Worm (Caenorhabditis elegans) whole organism, L1 larva: ENCODE measurements around the gene spl-3.

ENCODE experiments used
- C04F5.9 ChIP-seq: sonication (generic microtip); optimal IDR thresholded peaks from 2 replicates; lab custom pipeline; 2016; ENCODE audit warnings: missing genetic modification characterization, missing compliant biosample characterization
- C16A3.4 ChIP-seq: fragments of 150-350 bp; optimal IDR thresholded peaks from 2 replicates; lab custom pipeline; 2014; ENCODE audit warnings: missing biosample characterization, missing genetic modification characterization
- C34B4.2 ChIP-seq: sonication (generic microtip); optimal IDR thresholded peaks from 2 replicates; lab custom pipeline; 2017; ENCODE audit warnings: mild to moderate bottlenecking, missing genetic modification characterization, missing compliant biosample characterization
- F16B12.6 ChIP-seq: fragments of 150-350 bp; optimal IDR thresholded peaks from 2 replicates; lab custom pipeline; 2014; ENCODE audit warnings: missing biosample characterization, missing genetic modification characterization
- aha-1 ChIP-seq: fragments of 150-350 bp; optimal IDR thresholded peaks from 2 replicates; lab custom pipeline; 2014; ENCODE audit warnings: missing biosample characterization, missing genetic modification characterization
- aly-2 ChIP-seq: fragments of 150-350 bp; optimal IDR thresholded peaks from 2 replicates; lab custom pipeline; 2014; ENCODE audit warnings: missing biosample characterization, missing genetic modification characterization
- ama-1 ChIP-seq: fragments of 150-350 bp; optimal IDR thresholded peaks from 2 replicates; lab custom pipeline; 2014
- blmp-1 ChIP-seq: fragments of 150-350 bp; optimal IDR thresholded peaks from 2 replicates; lab custom pipeline; 2014; ENCODE audit warnings: missing biosample characterization, missing genetic modification characterization
- ceh-63 ChIP-seq: fragments of 200-800 bp; sonication (Bioruptor generic); optimal IDR thresholded peaks from 2 replicates; lab custom pipeline; 2018; ENCODE audit warnings: mild to moderate bottlenecking, missing genetic modification characterization, missing compliant biosample characterization
- ceh-8 ChIP-seq: fragments of 200-800 bp; sonication (Bioruptor generic); optimal IDR thresholded peaks from 2 replicates; lab custom pipeline; 2018; ENCODE audit warnings: mild to moderate bottlenecking, missing genetic modification characterization, moderate library complexity, missing compliant biosample characterization
- ceh-82 ChIP-seq, 3 experiments: fragments of 150-350 bp in 1 of 3; sonication (generic microtip) in 2 of 3; optimal IDR thresholded peaks; 2 replicates each; lab custom pipeline; 2014 to 2017; ENCODE audit warnings: missing biosample characterization in 3 of 3, missing genetic modification characterization in 3 of 3
- ceh-88 ChIP-seq: fragments of 200-800 bp; sonication (Bioruptor generic); IDR thresholded peaks from 2 replicates; pipeline ENCODE4 v1.3.6; 2022; ENCODE audit warnings: missing genetic modification characterization, missing compliant biosample characterization
- dpl-1 ChIP-seq, 3 experiments: fragments of 150-350 bp in 2 of 3; sonication (generic microtip) in 1 of 3; optimal IDR thresholded peaks; 2 replicates each; lab custom pipeline; 2014 to 2017; ENCODE audit warnings: missing biosample characterization in 3 of 3, missing genetic modification characterization in 3 of 3, missing genetic modification reagents in 3 of 3
- efl-1 ChIP-seq, 4 experiments: fragments of 150-350 bp; optimal IDR thresholded peaks in 3 of 4; peaks in 1 of 4; 1 replicate in 1 of 4; 2 replicates in 3 of 4; lab custom pipeline; 2014; ENCODE audit warnings: missing biosample characterization in 2 of 4, missing genetic modification characterization in 2 of 4, missing genetic modification reagents in 2 of 4
- efl-3 ChIP-seq: fragments of 200-800 bp; sonication (Bioruptor generic); optimal IDR thresholded peaks from 2 replicates; lab custom pipeline; 2018; ENCODE audit warnings: mild to moderate bottlenecking, missing genetic modification characterization, missing compliant biosample characterization
- egl-13 ChIP-seq: sonication (generic microtip); optimal IDR thresholded peaks from 2 replicates; lab custom pipeline; 2016; ENCODE audit warnings: missing genotype, missing genetic modification reagents, missing genetic modification characterization, missing compliant biosample characterization
- egl-27 ChIP-seq, 2 experiments: fragments of 150-350 bp in 1 of 2; sonication (generic microtip); optimal IDR thresholded peaks; 3 replicates each; lab custom pipeline; 2017 to 2018; ENCODE audit warnings: missing biosample characterization in 2 of 2, missing genetic modification characterization in 2 of 2, missing genetic modification reagents in 2 of 2
- elt-2 ChIP-seq: sonication (generic microtip); optimal IDR thresholded peaks from 2 replicates; lab custom pipeline; 2016; ENCODE audit warnings: missing genetic modification characterization, mild to moderate bottlenecking, inconsistent platforms, missing compliant biosample characterization, missing genetic modification reagents
- ets-5 ChIP-seq: fragments of 200-800 bp; sonication (Bioruptor generic); IDR thresholded peaks from 2 replicates; pipeline ENCODE4 v1.3.6; 2022; ENCODE audit warnings: missing genetic modification characterization, missing compliant biosample characterization
- fkh-10 ChIP-seq: sonication (generic microtip); optimal IDR thresholded peaks from 2 replicates; lab custom pipeline; 2017; ENCODE audit warnings: missing biosample characterization, missing genetic modification reagents, missing genetic modification characterization
- fkh-8 ChIP-seq: sonication (generic microtip); optimal IDR thresholded peaks from 2 replicates; lab custom pipeline; 2016; ENCODE audit warnings: mild to moderate bottlenecking, missing genetic modification characterization, missing compliant biosample characterization
- grh-1 ChIP-seq: fragments of 200-800 bp; sonication (Bioruptor generic); IDR thresholded peaks from 2 replicates; pipeline ENCODE4 v1.3.6; 2022; ENCODE audit warnings: missing genetic modification reagents, missing genetic modification characterization, missing compliant biosample characterization
- hlh-17 ChIP-seq: fragments of 200-800 bp; sonication (Bioruptor generic); optimal IDR thresholded peaks from 2 replicates; lab custom pipeline; 2018; ENCODE audit warnings: missing genetic modification characterization, mild to moderate bottlenecking, missing compliant biosample characterization, moderate library complexity, borderline replicate concordance
- hlh-4 ChIP-seq: sonication (generic microtip); optimal IDR thresholded peaks from 2 replicates; lab custom pipeline; 2016; ENCODE audit warnings: mild to moderate bottlenecking, missing genetic modification characterization, missing compliant biosample characterization
- irx-1 ChIP-seq: sonication (generic microtip); optimal IDR thresholded peaks from 2 replicates; lab custom pipeline; 2016; ENCODE audit warnings: missing genetic modification characterization, missing compliant biosample characterization
- jun-1 ChIP-seq: fragments of 150-350 bp; optimal IDR thresholded peaks from 2 replicates; lab custom pipeline; 2014; ENCODE audit warnings: missing biosample characterization, missing genetic modification reagents, missing genetic modification characterization
- lin-15B ChIP-seq: fragments of 150-350 bp; sonication (generic microtip); optimal IDR thresholded peaks from 3 replicates; lab custom pipeline; 2014; ENCODE audit warnings: missing biosample characterization, missing genetic modification characterization
- lin-39 ChIP-seq: fragments of 150-350 bp; optimal IDR thresholded peaks from 2 replicates; lab custom pipeline; 2014; ENCODE audit warnings: missing biosample characterization, missing genetic modification reagents, missing genetic modification characterization
- lir-3 ChIP-seq: sonication (generic microtip); optimal IDR thresholded peaks from 2 replicates; lab custom pipeline; 2016; ENCODE audit warnings: mild to moderate bottlenecking, missing genetic modification characterization, moderate library complexity, missing compliant biosample characterization; ENCODE audit not compliant: poor library complexity
- lsy-2 ChIP-seq, 2 experiments: fragments of 150-350 bp; optimal IDR thresholded peaks; 2 replicates each; lab custom pipeline; 2014; ENCODE audit warnings: missing biosample characterization in 2 of 2, missing genetic modification characterization in 2 of 2
- mab-9 ChIP-seq: fragments of 200-800 bp; sonication (Bioruptor generic); IDR thresholded peaks from 2 replicates; pipeline ENCODE4 v1.3.6; 2022; ENCODE audit warnings: missing genetic modification reagents, missing genetic modification characterization, missing compliant biosample characterization
- mdl-1 ChIP-seq, 2 experiments: fragments of 150-350 bp; optimal IDR thresholded peaks; 2 replicates each; lab custom pipeline; 2014 to 2017; ENCODE audit warnings: missing biosample characterization in 2 of 2, missing genetic modification characterization in 2 of 2, inconsistent platforms in 1 of 2
- mep-1 ChIP-seq: fragments of 150-350 bp; optimal IDR thresholded peaks from 2 replicates; lab custom pipeline; 2014; ENCODE audit warnings: missing biosample characterization, missing genetic modification characterization
- nhr-19 ChIP-seq: fragments of 200-800 bp; sonication (Bioruptor generic); conservative IDR thresholded peaks from 2 replicates; pipeline ENCODE4 v1.3.6; 2022; ENCODE audit warnings: missing genetic modification characterization, missing compliant biosample characterization
- nhr-20 ChIP-seq: sonication (generic microtip); optimal IDR thresholded peaks from 2 replicates; lab custom pipeline; 2016; ENCODE audit warnings: mild to moderate bottlenecking, missing genetic modification characterization, missing compliant biosample characterization
- nhr-28 ChIP-seq: fragments of 150-350 bp; optimal IDR thresholded peaks from 2 replicates; lab custom pipeline; 2014; ENCODE audit warnings: missing biosample characterization, missing genetic modification characterization
- nhr-77 ChIP-seq: fragments of 150-350 bp; optimal IDR thresholded peaks from 2 replicates; lab custom pipeline; 2014; ENCODE audit warnings: missing biosample characterization, missing genetic modification characterization
- nhr-84 ChIP-seq: sonication (generic microtip); optimal IDR thresholded peaks from 2 replicates; lab custom pipeline; 2017; ENCODE audit warnings: missing biosample characterization, missing genetic modification characterization
- nhr-90 ChIP-seq: sonication (generic microtip); optimal IDR thresholded peaks from 2 replicates; lab custom pipeline; 2016; ENCODE audit warnings: mild to moderate bottlenecking, missing genetic modification characterization, missing compliant biosample characterization; ENCODE audit not compliant: poor library complexity
- pag-3 ChIP-seq: sonication (generic microtip); optimal IDR thresholded peaks from 2 replicates; lab custom pipeline; 2017; ENCODE audit warnings: missing genetic modification characterization, mild to moderate bottlenecking, missing compliant biosample characterization, antibody characterized with exemption, borderline replicate concordance; ENCODE audit not compliant: insufficient read depth
- rnt-1 ChIP-seq: sonication (generic microtip); optimal IDR thresholded peaks from 2 replicates; lab custom pipeline; 2016; ENCODE audit warnings: mild to moderate bottlenecking, missing genetic modification characterization, moderate library complexity, missing compliant biosample characterization
- skn-1 ChIP-seq: fragments of 150-350 bp; optimal IDR thresholded peaks from 2 replicates; lab custom pipeline; 2014; ENCODE audit warnings: missing biosample characterization, missing genetic modification characterization
- snu-23 ChIP-seq: sonication (generic microtip); optimal IDR thresholded peaks from 2 replicates; lab custom pipeline; 2016; ENCODE audit warnings: missing genetic modification characterization, missing compliant biosample characterization
- sox-4 ChIP-seq: sonication (generic microtip); optimal IDR thresholded peaks from 2 replicates; lab custom pipeline; 2016; ENCODE audit warnings: missing genetic modification characterization, missing compliant biosample characterization
- swsn-7 ChIP-seq: sonication (generic microtip); optimal IDR thresholded peaks from 2 replicates; lab custom pipeline; 2016; ENCODE audit warnings: missing genetic modification characterization, missing compliant biosample characterization
- tbx-2 ChIP-seq: sonication (generic microtip); optimal IDR thresholded peaks from 2 replicates; lab custom pipeline; 2016; ENCODE audit warnings: missing genetic modification characterization, missing compliant biosample characterization
- tlp-1 ChIP-seq: fragments of 150-350 bp; optimal IDR thresholded peaks from 2 replicates; lab custom pipeline; 2014; ENCODE audit warnings: missing biosample characterization, missing genetic modification characterization
- unc-62 ChIP-seq: fragments of 150-350 bp; optimal IDR thresholded peaks from 2 replicates; lab custom pipeline; 2014; ENCODE audit warnings: missing biosample characterization, missing genetic modification reagents, missing genetic modification characterization
- unc-86 ChIP-seq: sonication (generic microtip); optimal IDR thresholded peaks from 2 replicates; lab custom pipeline; 2016; ENCODE audit warnings: missing genetic modification characterization, missing compliant biosample characterization
- unc-98 ChIP-seq: fragments of 200-800 bp; sonication (Bioruptor generic); IDR thresholded peaks from 2 replicates; pipeline ENCODE4 v1.3.6; 2022; ENCODE audit warnings: missing genetic modification characterization, missing compliant biosample characterization
- xbp-1 ChIP-seq: sonication (generic microtip); optimal IDR thresholded peaks from 2 replicates; lab custom pipeline; 2016; ENCODE audit warnings: missing genetic modification characterization, missing compliant biosample characterization
- zag-1 ChIP-seq: fragments of 150-350 bp; optimal IDR thresholded peaks from 2 replicates; lab custom pipeline; 2014; ENCODE audit warnings: missing biosample characterization, missing genetic modification characterization
- ztf-4 ChIP-seq: fragments of 150-350 bp; optimal IDR thresholded peaks from 2 replicates; lab custom pipeline; 2014; ENCODE audit warnings: missing biosample characterization, missing genetic modification characterization

The spl-3 gene

DNA sequence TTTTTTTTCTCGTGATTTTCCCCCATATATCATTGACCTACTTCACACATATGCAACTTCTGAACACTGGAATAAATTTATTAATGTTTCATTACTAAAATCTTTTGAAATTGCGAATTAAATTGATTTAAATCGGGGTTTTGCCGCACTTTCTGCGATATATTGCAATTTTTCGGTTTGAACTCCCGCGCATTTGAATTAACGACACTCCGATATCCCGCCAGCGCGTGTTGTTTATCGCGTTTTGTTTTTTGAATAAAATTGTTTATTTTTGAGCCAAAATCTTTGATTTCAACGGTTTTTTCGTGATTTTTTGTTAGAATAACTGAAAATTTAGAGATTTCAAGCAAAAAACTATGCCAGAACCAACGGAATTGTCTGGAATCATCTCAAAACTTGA, 15.2 kb upstream of the spl-3 start, which contains the start of gene Y104H12D.2 (continued):
- peak; percentile 31 for TF ChIP-seq blmp-1 (tag; lab: Kevin White, UChicago)
- TF ChIP-seq nhr-84 (tag; lab: Kevin White, UChicago), result no peak
- TF ChIP-seq C04F5.9 (tag; lab: Kevin White, UChicago), result peak; percentile 38
- peak; percentile 60 for TF ChIP-seq snu-23 (GFP tag; lab: Kevin White, UChicago)
- TF ChIP-seq fkh-10 (GFP tag; lab: Kevin White, UChicago), result no peak
- no peak for TF ChIP-seq C34B4.2 (tag; lab: Kevin White, UChicago)
- no peak for TF ChIP-seq aha-1 (tag; lab: Kevin White, UChicago)
- no peak for TF ChIP-seq pag-3
- TF ChIP-seq ceh-88 (GFP tag; lab: Robert Waterston, UW), result no peak
- TF ChIP-seq mep-1, result peak; percentile 49
- peak; percentile 90 to 95 for TF ChIP-seq efl-1 (optimal IDR thresholded peaks at IDR 0.05; lab: Kevin White, UChicago)
- TF ChIP-seq efl-1 (GFP tag; optimal IDR thresholded peaks at IDR 0.05 in 1 of 2; lab: Kevin White, UChicago), result peak; percentile 95 to 99
- no peak for TF ChIP-seq sox-4 (tag; lab: Kevin White, UChicago)
- no peak for TF ChIP-seq aly-2 (tag; lab: Kevin White, UChicago)
- TF ChIP-seq egl-13, result no peak
- peak; percentile 27 for TF ChIP-seq xbp-1 (tag; lab: Kevin White, UChicago)
- TF ChIP-seq nhr-77 (tag; lab: Kevin White, UChicago), result no peak
- no peak for TF ChIP-seq ceh-8
- TF ChIP-seq tbx-2 (tag; lab: Kevin White, UChicago), result peak; percentile 28
- peak; percentile 19 for TF ChIP-seq irx-1 (tag; lab: Kevin White, UChicago)
- no peak for TF ChIP-seq C16A3.4 (tag; lab: Kevin White, UChicago)
- no peak for TF ChIP-seq nhr-19 (GFP tag; lab: Robert Waterston, UW)
- no peak for TF ChIP-seq elt-2 (tag; lab: Kevin White, UChicago)
- no peak for TF ChIP-seq unc-62
- TF ChIP-seq lir-3 (tag; lab: Kevin White, UChicago), result no peak
- no peak for TF ChIP-seq nhr-20 (tag; lab: Kevin White, UChicago)
- TF ChIP-seq dpl-1 (GFP tag; optimal IDR thresholded peaks at IDR 0.05; lab: Kevin White, UChicago), result peak; percentile 88 to 95 (median 94)
- peak in 1 of 3 experiments; percentile 64 for TF ChIP-seq ceh-82 (tag; optimal IDR thresholded peaks at IDR 0.05; lab: Kevin White, UChicago)
- TF ChIP-seq hlh-4, result no peak
- no peak for TF ChIP-seq mab-9 (GFP tag; lab: Robert Waterston, UW)
- TF ChIP-seq skn-1 (tag; lab: Kevin White, UChicago), result peak; percentile 20
- no peak for TF ChIP-seq swsn-7 (tag; lab: Kevin White, UChicago)
- TF ChIP-seq ztf-4 (tag; lab: Kevin White, UChicago), result no peak
- peak in 1 of 2 experiments; percentile 15 for TF ChIP-seq mdl-1 (tag; optimal IDR thresholded peaks at IDR 0.05; lab: Kevin White, UChicago)
- TF ChIP-seq egl-27 (tag; optimal IDR thresholded peaks at IDR 0.05; lab: Kevin White, UChicago), result no peak
- no peak for TF ChIP-seq rnt-1 (tag; lab: Kevin White, UChicago)
- TF ChIP-seq unc-98 (GFP tag; lab: Robert Waterston, UW), result no peak
- TF ChIP-seq tlp-1, result no peak
- no peak for TF ChIP-seq unc-86
- TF ChIP-seq hlh-17 (GFP tag; lab: Kevin White, UChicago), result no peak
- TF ChIP-seq ama-1 (lab: Kevin White, UChicago), result no peak
- TF ChIP-seq F16B12.6, result no peak
- no peak for TF ChIP-seq nhr-90 (tag; lab: Kevin White, UChicago)
- peak; percentile 1 for TF ChIP-seq lin-39 (tag; lab: Kevin White, UChicago)
- TF ChIP-seq lin-15B, result no peak
- no peak for TF ChIP-seq nhr-28 (tag; lab: Kevin White, UChicago)
- TF ChIP-seq lsy-2 (tag; optimal IDR thresholded peaks at IDR 0.05; lab: Kevin White, UChicago), result peak; percentile 55 to 67
- TF ChIP-seq jun-1, result no peak
- no peak for TF ChIP-seq fkh-8 (tag; lab: Kevin White, UChicago)
- TF ChIP-seq zag-1 (tag; lab: Kevin White, UChicago), result no peak
- TF ChIP-seq ceh-63 (GFP tag; lab: Kevin White, UChicago), result no peak
- TF ChIP-seq ets-5 (GFP tag; lab: Robert Waterston, UW), result no peak
- no peak for TF ChIP-seq efl-3
- TF ChIP-seq grh-1 (GFP tag; lab: Robert Waterston, UW), result 0 out of 2 replicates have a peak, but pooled peaks have one; percentile 39
